Fruit fly (Drosophila melanogaster) whole organism, embryonic: ENCODE results near the gene smg.

Experiments
- ATbp ChIP-seq: fragments of 200-800 bp; sonication (Bioruptor generic); optimal IDR thresholded peaks from 2 replicates; lab custom pipeline; 2017; ENCODE audit warnings: missing biosample characterization, mild to moderate bottlenecking, missing genetic modification characterization, missing genetic modification reagents
- Abd-B ChIP-seq: fragments of 200-800 bp; sonication (Bioruptor generic); optimal IDR thresholded peaks from 2 replicates; lab custom pipeline; 2018; ENCODE audit warnings: missing biosample characterization, mild to moderate bottlenecking, missing genetic modification characterization, moderate library complexity
- Bgb ChIP-seq: fragments of 200-800 bp; sonication (Bioruptor generic); IDR thresholded peaks from 2 replicates; pipeline ENCODE4 v1.3.6; 2022; ENCODE audit warnings: missing biosample characterization, missing genetic modification characterization; ENCODE audit not compliant: partially characterized antibody
- Bteb2 ChIP-seq: fragments of 200-800 bp; sonication (Bioruptor generic); optimal IDR thresholded peaks from 2 replicates; lab custom pipeline; 2016; ENCODE audit warnings: missing biosample characterization, missing genetic modification characterization
- CG10366 ChIP-seq: fragments of 200-800 bp; sonication (Bioruptor generic); IDR thresholded peaks from 2 replicates; pipeline ENCODE4 v1.3.6; 2022; ENCODE audit warnings: missing biosample characterization, missing genetic modification characterization
- CG10654 ChIP-seq: fragments of 200-800 bp; sonication (Bioruptor generic); optimal IDR thresholded peaks from 2 replicates; lab custom pipeline; 2016; ENCODE audit warnings: missing biosample characterization, missing genetic modification characterization
- CG11093 ChIP-seq: fragments of 200-800 bp; sonication (Bioruptor generic); IDR thresholded peaks from 3 replicates; pipeline ENCODE4 v1.3.6; 2022; ENCODE audit warnings: missing biosample characterization, missing genetic modification characterization
- CG11723 ChIP-seq: fragments of 200-800 bp; sonication (Bioruptor generic); optimal IDR thresholded peaks from 2 replicates; lab custom pipeline; 2017; ENCODE audit warnings: missing biosample characterization, mild to moderate bottlenecking, missing genetic modification characterization
- CG12299 ChIP-seq: fragments of 200-800 bp; sonication (Bioruptor generic); optimal IDR thresholded peaks from 2 replicates; lab custom pipeline; 2018; ENCODE audit warnings: missing biosample characterization, mild to moderate bottlenecking, missing genetic modification characterization
- CG12769 ChIP-seq: fragments of 200-800 bp; sonication (Bioruptor generic); optimal IDR thresholded peaks from 2 replicates; lab custom pipeline; 2019; ENCODE audit warnings: missing biosample characterization, mild to moderate bottlenecking, missing genetic modification characterization, moderate library complexity
- CG13123 ChIP-seq: fragments of 200-800 bp; sonication (Bioruptor generic); optimal IDR thresholded peaks from 2 replicates; lab custom pipeline; 2016; ENCODE audit warnings: missing biosample characterization, missing genetic modification characterization
- CG13424 ChIP-seq: fragments of 200-800 bp; sonication (Bioruptor generic); optimal IDR thresholded peaks from 2 replicates; lab custom pipeline; 2019; ENCODE audit warnings: missing biosample characterization, mild to moderate bottlenecking, missing genetic modification characterization, moderate library complexity
- CG15601 ChIP-seq: fragments of 200-800 bp; sonication (Bioruptor generic); optimal IDR thresholded peaks from 3 replicates; lab custom pipeline; 2019; ENCODE audit warnings: missing biosample characterization, mild to moderate bottlenecking, missing genetic modification characterization, moderate library complexity
- CG16863 ChIP-seq: fragments of 200-800 bp; sonication (Bioruptor generic); optimal IDR thresholded peaks from 3 replicates; lab custom pipeline; 2016; ENCODE audit warnings: missing biosample characterization, missing genetic modification characterization
- CG17829 ChIP-seq: fragments of 200-800 bp; optimal IDR thresholded peaks from 2 replicates; lab custom pipeline; 2019; ENCODE audit warnings: missing biosample characterization, mild to moderate bottlenecking, missing genetic modification characterization, moderate library complexity
- CG2889 ChIP-seq: fragments of 200-800 bp; sonication (Bioruptor generic); IDR thresholded peaks from 3 replicates; pipeline ENCODE4 v1.3.6; 2022; ENCODE audit warnings: missing biosample characterization, missing genetic modification characterization
- CG32532 ChIP-seq: fragments of 200-800 bp; sonication (Bioruptor generic); IDR thresholded peaks from 2 replicates; pipeline ENCODE4 v1.3.6; 2022; ENCODE audit warnings: missing biosample characterization, missing genetic modification characterization
- CG42726 ChIP-seq: fragments of 200-800 bp; sonication (Bioruptor generic); IDR thresholded peaks from 2 replicates; pipeline ENCODE4 v1.3.6; 2022; ENCODE audit warnings: missing biosample characterization, missing genetic modification characterization; ENCODE audit not compliant: partially characterized antibody
- CG4360 ChIP-seq: fragments of 200-800 bp; sonication (Bioruptor generic); IDR thresholded peaks from 2 replicates; pipeline ENCODE4 v1.3.6; 2022; ENCODE audit warnings: missing biosample characterization, missing genetic modification characterization
- CG6813 ChIP-seq: fragments of 200-800 bp; sonication (Bioruptor generic); optimal IDR thresholded peaks from 2 replicates; lab custom pipeline; 2017; ENCODE audit warnings: missing biosample characterization, missing genetic modification characterization, mild to moderate bottlenecking, moderate library complexity, missing genetic modification reagents
- CG7928 ChIP-seq: fragments of 200-800 bp; sonication (Bioruptor generic); optimal IDR thresholded peaks from 2 replicates; lab custom pipeline; 2017; ENCODE audit warnings: missing biosample characterization, mild to moderate bottlenecking, missing genetic modification characterization
- CG8924 ChIP-seq: fragments of 200-800 bp; optimal IDR thresholded peaks from 3 replicates; lab custom pipeline; 2019; ENCODE audit warnings: missing biosample characterization, mild to moderate bottlenecking, missing genetic modification characterization, moderate library complexity
- CG9817 ChIP-seq: fragments of 200-800 bp; sonication (Bioruptor generic); optimal IDR thresholded peaks from 2 replicates; lab custom pipeline; 2018; ENCODE audit warnings: missing biosample characterization, mild to moderate bottlenecking, missing genetic modification characterization, moderate library complexity
- CTCF ChIP-seq: fragments of 200-800 bp; sonication (Bioruptor generic); optimal IDR thresholded peaks from 2 replicates; lab custom pipeline; 2017; ENCODE audit warnings: missing biosample characterization, mild to moderate bottlenecking, missing genetic modification characterization, moderate library complexity
- Chrac-16 ChIP-seq: fragments of 200-800 bp; sonication (Bioruptor generic); optimal IDR thresholded peaks from 3 replicates; lab custom pipeline; 2016; ENCODE audit warnings: missing biosample characterization, missing genetic modification characterization
- Dref ChIP-seq: fragments of 200-800 bp; sonication (Bioruptor generic); IDR thresholded peaks from 2 replicates; pipeline ENCODE4 v1.3.6; 2022; ENCODE audit warnings: missing biosample characterization, missing genetic modification characterization
- Drgx ChIP-seq: fragments of 200-800 bp; sonication (Bioruptor generic); IDR thresholded peaks from 2 replicates; pipeline ENCODE4 v1.3.6; 2022; ENCODE audit warnings: missing biosample characterization, missing genetic modification characterization
- ERR ChIP-seq: fragments of 200-800 bp; sonication (Bioruptor generic); optimal IDR thresholded peaks from 2 replicates; lab custom pipeline; 2016; ENCODE audit warnings: missing biosample characterization, missing genetic modification characterization
- HmgZ ChIP-seq: fragments of 200-800 bp; sonication (Bioruptor generic); optimal IDR thresholded peaks from 2 replicates; lab custom pipeline; 2018; ENCODE audit warnings: missing biosample characterization, mild to moderate bottlenecking, missing genetic modification characterization
- Hr3 ChIP-seq: fragments of 200-800 bp; sonication (Bioruptor generic); optimal IDR thresholded peaks from 3 replicates; lab custom pipeline; 2016; ENCODE audit warnings: missing biosample characterization, missing genetic modification characterization
- Hr78 ChIP-seq, 2 experiments: fragments of 200-800 bp in 1 of 2; fragments of >200 bp in 1 of 2; sonication (Bioruptor generic) in 1 of 2; optimal IDR thresholded peaks; 2 replicates each; lab custom pipeline; 2017 to 2019; ENCODE audit warnings: missing biosample characterization in 2 of 2, missing genetic modification characterization in 2 of 2, mild to moderate bottlenecking in 1 of 2, moderate library complexity in 1 of 2
- Hsf ChIP-seq: fragments of 200-800 bp; sonication (Bioruptor generic); optimal IDR thresholded peaks from 3 replicates; lab custom pipeline; 2016; ENCODE audit warnings: missing biosample characterization, missing genetic modification characterization
- Lhr ChIP-seq: fragments of 200-800 bp; sonication (Bioruptor generic); optimal IDR thresholded peaks from 3 replicates; lab custom pipeline; 2017; ENCODE audit warnings: mild to moderate bottlenecking, missing biosample characterization, missing genetic modification reagents, missing genetic modification characterization
- Mad ChIP-seq: fragments of 200-800 bp; sonication (Bioruptor generic); optimal IDR thresholded peaks from 2 replicates; lab custom pipeline; 2016; ENCODE audit warnings: missing biosample characterization, missing genetic modification characterization
- Mes4 ChIP-seq: fragments of 200-800 bp; sonication (Bioruptor generic); optimal IDR thresholded peaks from 2 replicates; lab custom pipeline; 2016; ENCODE audit warnings: missing biosample characterization, missing genetic modification characterization
- NfI ChIP-seq: fragments of 200-800 bp; sonication (Bioruptor generic); optimal IDR thresholded peaks from 3 replicates; lab custom pipeline; 2018; ENCODE audit warnings: missing biosample characterization, mild to moderate bottlenecking, missing genetic modification characterization, moderate library complexity
- Rfx ChIP-seq: fragments of 200-800 bp; sonication (Bioruptor generic); IDR thresholded peaks from 2 replicates; pipeline ENCODE4 v1.3.6; 2022; ENCODE audit warnings: missing biosample characterization, missing genetic modification characterization
- fu2 ChIP-seq: fragments of 200-800 bp; sonication (Bioruptor generic); optimal IDR thresholded peaks from 2 replicates; lab custom pipeline; 2016; ENCODE audit warnings: missing biosample characterization, missing genetic modification characterization
- gro ChIP-seq: fragments of 200-800 bp; sonication (Bioruptor generic); optimal IDR thresholded peaks from 2 replicates; lab custom pipeline; 2016; ENCODE audit warnings: missing biosample characterization, missing genetic modification characterization
- insv ChIP-seq, 2 experiments: fragments of 200-800 bp; sonication (Bioruptor generic); optimal IDR thresholded peaks; 3 replicates each; lab custom pipeline; 2016 to 2018; ENCODE audit warnings: missing biosample characterization in 2 of 2, missing genetic modification characterization in 2 of 2
- odd ChIP-seq: fragments of 200-800 bp; sonication (Bioruptor generic); optimal IDR thresholded peaks from 2 replicates; lab custom pipeline; 2017; ENCODE audit warnings: missing biosample characterization, mild to moderate bottlenecking, missing genetic modification characterization
- pita ChIP-seq: fragments of 200-800 bp; sonication (Bioruptor generic); optimal IDR thresholded peaks from 2 replicates; lab custom pipeline; 2017; ENCODE audit warnings: missing biosample characterization, mild to moderate bottlenecking, missing genetic modification characterization
- ranshi ChIP-seq: fragments of 200-800 bp; sonication (Bioruptor generic); IDR thresholded peaks from 2 replicates; pipeline ENCODE4 v1.3.6; 2022; ENCODE audit warnings: missing biosample characterization, missing genetic modification characterization
- sens-2 ChIP-seq: fragments of 200-800 bp; sonication (Bioruptor generic); IDR thresholded peaks from 2 replicates; pipeline ENCODE4 v1.3.6; 2022; ENCODE audit warnings: missing biosample characterization, missing genetic modification characterization
- sisA ChIP-seq: fragments of 200-800 bp; sonication (Bioruptor generic); IDR thresholded peaks from 2 replicates; pipeline ENCODE4 v1.3.6; 2022; ENCODE audit warnings: missing biosample characterization, missing genetic modification characterization
- vnd ChIP-seq: fragments of 200-800 bp; sonication (Bioruptor generic); IDR thresholded peaks from 3 replicates; pipeline ENCODE4 v1.3.6; 2022; ENCODE audit warnings: missing biosample characterization, missing genetic modification characterization; ENCODE audit not compliant: partially characterized antibody
- vvl ChIP-seq: fragments of 200-800 bp; sonication (Bioruptor generic); IDR thresholded peaks from 2 replicates; pipeline ENCODE4 v1.3.6; 2022; ENCODE audit warnings: missing biosample characterization, missing genetic modification characterization
- zen ChIP-seq: fragments of 200-800 bp; sonication (Bioruptor generic); optimal IDR thresholded peaks from 3 replicates; lab custom pipeline; 2018; ENCODE audit warnings: missing biosample characterization, mild to moderate bottlenecking, missing genetic modification characterization, moderate library complexity
- zen2 ChIP-seq: fragments of 200-800 bp; sonication (Bioruptor generic); IDR thresholded peaks from 3 replicates; pipeline ENCODE4 v1.3.6; 2022; ENCODE audit warnings: missing biosample characterization, missing genetic modification characterization; ENCODE audit not compliant: partially characterized antibody
- zfh1 ChIP-seq: fragments of 200-800 bp; sonication (Bioruptor generic); IDR thresholded peaks from 3 replicates; pipeline ENCODE4 v1.3.6; 2022; ENCODE audit warnings: missing biosample characterization, missing genetic modification characterization

The smg gene

DNA sequence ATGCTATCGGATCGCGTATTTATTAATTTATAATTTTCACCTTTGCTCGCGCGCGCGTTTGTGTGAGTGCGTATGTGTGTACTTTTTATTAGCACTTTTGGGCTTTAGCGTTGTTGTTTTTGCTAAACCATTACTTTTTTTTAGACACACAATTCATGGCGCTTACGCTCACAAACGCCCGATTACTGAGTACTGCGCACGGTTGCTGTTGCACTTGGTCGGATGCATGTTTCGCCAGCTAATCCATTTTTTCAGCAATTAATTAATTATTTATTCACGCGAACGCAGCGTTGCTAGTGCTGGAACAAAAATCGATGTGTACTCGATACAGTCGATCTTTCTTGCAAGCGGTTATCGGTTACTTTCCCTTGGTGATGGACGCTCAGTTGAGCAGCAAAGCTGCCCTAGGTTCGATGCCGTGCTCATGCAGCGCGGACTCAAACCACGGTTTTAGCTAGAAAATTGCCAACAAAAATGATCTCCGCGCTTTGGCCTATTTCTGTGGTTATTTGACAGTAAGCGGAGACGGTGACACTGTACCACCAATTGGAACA, at the start of gene smg, which contains the start of gene CG5087 (continued):
- TF ChIP-seq fu2 (GFP tag; lab: Kevin White, UChicago) (peak; percentile 47), CG13424 (tag; lab: Kevin White, UChicago) (peak; percentile 38), CG32532 (GFP tag; lab: Robert Waterston, UW) (peak; percentile 45), Mes4 (GFP tag; lab: Kevin White, UChicago) (peak; percentile 23), CG42726 (GFP tag; lab: Robert Waterston, UW) (peak; percentile 85; the same call in 1 of the 2 replicates), Abd-B (GFP tag; lab: Kevin White, UChicago) (peak; percentile 33), CG7928 (GFP tag; lab: Kevin White, UChicago) (peak; percentile 42), odd (GFP tag; lab: Kevin White, UChicago) (no peak), NfI (GFP tag; lab: Kevin White, UChicago) (peak; percentile 14), Rfx (GFP tag; lab: Robert Waterston, UW) (peak; percentile 77), zen (tag; lab: Kevin White, UChicago) (peak; percentile 68), Chrac-16 (GFP tag; lab: Kevin White, UChicago) (peak; percentile 7), ranshi (GFP tag; lab: Robert Waterston, UW) (0 out of 2 replicates have a peak, but pooled peaks have one; percentile 27), Hr3 (GFP tag; lab: Kevin White, UChicago) (peak; percentile 52), zfh1 (GFP tag; lab: Robert Waterston, UW) (peak; percentile 56; the same call in 2 of the 3 replicates), Bteb2 (GFP tag; lab: Kevin White, UChicago) (peak; percentile 16), Dref (peak; percentile 98), Lhr (peak; percentile 97), CG4360 (GFP tag; lab: Robert Waterston, UW) (no peak; the same call in 1 of the 2 replicates), Mad (peak; percentile 27), sens-2 (GFP tag; lab: Robert Waterston, UW) (no peak), sisA (GFP tag; lab: Robert Waterston, UW) (0 out of 2 replicates have a peak, but pooled peaks have one; percentile 23), pita (GFP tag; lab: Kevin White, UChicago) (peak; percentile 97), CG8924 (tag; lab: Kevin White, UChicago) (peak; percentile 86), vnd (GFP tag; lab: Robert Waterston, UW) (peak; percentile 30; the same call in 1 of the 3 replicates), Drgx (GFP tag; lab: Robert Waterston, UW) (peak; percentile 6; the same call in 1 of the 2 replicates), CG6813 (GFP tag; lab: Kevin White, UChicago) (no peak), CG10366 (GFP tag; lab: Robert Waterston, UW) (no peak), CG12769 (tag; lab: Kevin White, UChicago) (peak; percentile 76), CG12299 (tag; lab: Kevin White, UChicago) (peak; percentile 35), HmgZ (tag; lab: Kevin White, UChicago) (peak; percentile 92), ERR (GFP tag; lab: Kevin White, UChicago) (peak; percentile 51), Bgb (GFP tag; lab: Robert Waterston, UW) (peak; percentile 73; the same call in 1 of the 2 replicates), CG13123 (GFP tag; lab: Kevin White, UChicago) (peak; percentile 1), ATbp (no peak), CTCF (GFP tag; lab: Kevin White, UChicago) (peak; percentile 71), CG11093 (GFP tag; lab: Robert Waterston, UW) (no peak), CG10654 (peak; percentile 16), gro (GFP tag; lab: Kevin White, UChicago) (peak; percentile 66), CG15601 (tag; lab: Kevin White, UChicago) (peak; percentile 53), zen2 (GFP tag; lab: Robert Waterston, UW) (no peak), Hr78 (GFP tag; optimal IDR thresholded peaks at IDR 0.05; lab: Kevin White, UChicago) (peak in 1 of 2 experiments; percentile 46), CG11723 (no peak), CG16863 (GFP tag; lab: Kevin White, UChicago) (peak; percentile 40), CG9817 (peak; percentile 39), insv (GFP tag; optimal IDR thresholded peaks at IDR 0.05; lab: Kevin White, UChicago) (peak in 1 of 2 experiments; percentile 92), Hsf (GFP tag; lab: Kevin White, UChicago) (peak; percentile 19), CG2889 (GFP tag; lab: Robert Waterston, UW) (no peak), CG17829 (tag; lab: Kevin White, UChicago) (peak; percentile 75), vvl (GFP tag; lab: Robert Waterston, UW) (peak; percentile 85)
